Worm (Caenorhabditis elegans): ENCODE measurements around the gene srw-84.

Gene srw-84

DNA sequence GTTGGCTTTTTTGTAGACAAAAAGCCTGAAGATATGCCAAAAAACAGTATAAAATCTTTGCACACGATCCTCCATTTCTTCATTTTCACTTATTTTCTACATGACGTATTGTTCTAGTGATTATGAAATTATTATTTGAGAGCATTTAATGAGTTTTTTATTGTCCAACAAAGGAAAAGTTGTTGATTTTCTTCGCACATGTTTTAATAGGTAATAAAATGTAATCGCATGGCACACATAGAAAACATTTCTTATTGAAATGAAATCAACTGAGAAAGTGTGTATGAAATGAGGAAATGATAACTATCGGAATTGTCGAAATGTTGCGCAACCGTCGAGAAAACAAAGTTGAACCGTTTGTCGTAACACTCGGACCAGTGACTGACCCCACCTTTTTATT is 20.4 kb downstream of the srw-84 start:
- no peak for TF ChIP-seq eor-1 (tag; optimal IDR thresholded peaks at IDR 0.05)
- no peak for TF ChIP-seq fkh-2 (tag; optimal IDR thresholded peaks at IDR 0.05)
- peak; percentile 27 for TF ChIP-seq pha-4 (tag; optimal IDR thresholded peaks at IDR 0.05)
- peak; percentile 52 for TF ChIP-seq elt-2 (tag; optimal IDR thresholded peaks at IDR 0.05)
- no peak for TF ChIP-seq lsy-12 (tag; optimal IDR thresholded peaks at IDR 0.05)
- TF ChIP-seq lin-39 (tag; optimal IDR thresholded peaks at IDR 0.05), result no peak
- no peak for TF ChIP-seq egl-5 (tag; optimal IDR thresholded peaks at IDR 0.05)
- no peak for TF ChIP-seq sea-2 (GFP tag; optimal IDR thresholded peaks at IDR 0.05)
- peak; percentile 53 for TF ChIP-seq pqm-1 (tag; optimal IDR thresholded peaks at IDR 0.05)
- TF ChIP-seq zag-1 (tag; optimal IDR thresholded peaks at IDR 0.05), result no peak

DNA sequence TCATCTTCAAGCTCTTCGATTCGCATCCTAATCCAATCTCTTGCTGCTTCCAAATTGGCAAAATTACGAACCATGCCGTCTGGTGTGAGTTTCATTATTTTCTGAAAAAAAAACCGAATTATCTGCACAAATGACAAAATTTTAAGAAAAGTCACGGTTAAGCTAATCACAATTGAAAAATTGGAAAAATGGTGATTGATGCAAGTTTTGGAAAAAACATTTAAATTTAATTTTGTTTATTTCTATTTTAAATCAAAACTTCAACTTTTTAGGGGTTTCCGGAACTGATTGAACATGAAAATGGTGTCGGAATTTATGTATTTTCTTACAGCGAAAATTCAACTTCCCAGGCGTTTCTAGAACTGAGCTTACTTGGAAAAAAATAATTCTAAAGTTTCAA is 21.8 kb downstream of the srw-84 start, which contains the start of gene C25F9.12:
Gene C25F9.12, minus strand, starts transcription at position 101 of the 400 bp plus-strand sequence.
- no peak for TF ChIP-seq ama-1 (optimal IDR thresholded peaks at IDR 0.05)
- no peak for TF ChIP-seq ZK546.5 (tag; optimal IDR thresholded peaks at IDR 0.05)
- no peak for TF ChIP-seq nhr-12 (tag; optimal IDR thresholded peaks at IDR 0.05)
- no peak for TF ChIP-seq aly-2 (tag; optimal IDR thresholded peaks at IDR 0.05)
- no peak for TF ChIP-seq fkh-10 (GFP tag; optimal IDR thresholded peaks at IDR 0.05)
- no peak for TF ChIP-seq elt-3 (tag; optimal IDR thresholded peaks at IDR 0.05)
- no peak for TF ChIP-seq nhr-237 (tag; optimal IDR thresholded peaks at IDR 0.05)
- no peak for TF ChIP-seq nhr-67 (tag; optimal IDR thresholded peaks at IDR 0.05)
- TF ChIP-seq mdl-1 (tag; optimal IDR thresholded peaks at IDR 0.05), result no peak
- TF ChIP-seq nhr-28 (tag; optimal IDR thresholded peaks at IDR 0.05), result no peak
- TF ChIP-seq R02D3.7 (tag; optimal IDR thresholded peaks at IDR 0.05), result no peak
- TF ChIP-seq lin-15B (tag; optimal IDR thresholded peaks at IDR 0.05), result no peak
- no peak for TF ChIP-seq mml-1 (tag; optimal IDR thresholded peaks at IDR 0.05)
- no peak for TF ChIP-seq egl-27 (tag; optimal IDR thresholded peaks at IDR 0.05)
- no peak for TF ChIP-seq pqm-1 (tag; optimal IDR thresholded peaks at IDR 0.05)

ce11 chrV:19403619-19404018 is 22.6 kb downstream of the srw-84 start:
- no peak for TF ChIP-seq nhr-237 (tag; optimal IDR thresholded peaks at IDR 0.05)
- TF ChIP-seq tbx-2 (tag; optimal IDR thresholded peaks at IDR 0.05), result no peak
- TF ChIP-seq mml-1 (tag; optimal IDR thresholded peaks at IDR 0.05), result no peak
- TF ChIP-seq elt-2 (tag; optimal IDR thresholded peaks at IDR 0.05), result no peak
- TF ChIP-seq ztf-4 (tag; optimal IDR thresholded peaks at IDR 0.05), result no peak
- no peak for TF ChIP-seq egl-5 (tag; optimal IDR thresholded peaks at IDR 0.05)
- no peak for TF ChIP-seq skn-1 (tag; optimal IDR thresholded peaks at IDR 0.05)
- no peak for TF ChIP-seq nfya-1 (tag; optimal IDR thresholded peaks at IDR 0.05; ENCODE audit: insufficient read depth)
- TF ChIP-seq R02D3.7 (tag; optimal IDR thresholded peaks at IDR 0.05), result no peak
- no peak for TF ChIP-seq nhr-28 (tag; optimal IDR thresholded peaks at IDR 0.05)
- no peak for TF ChIP-seq nhr-77 (tag; optimal IDR thresholded peaks at IDR 0.05)
- no peak for TF ChIP-seq ceh-16 (tag; optimal IDR thresholded peaks at IDR 0.05)
- no peak for TF ChIP-seq daf-12 (tag; optimal IDR thresholded peaks at IDR 0.05)
- TF ChIP-seq ztf-11 (tag; optimal IDR thresholded peaks at IDR 0.05), result no peak
- no peak for TF ChIP-seq nhr-43 (tag; optimal IDR thresholded peaks at IDR 0.05; ENCODE audit: poor library complexity, severe bottlenecking)
- no peak for TF ChIP-seq nhr-25 (tag; optimal IDR thresholded peaks at IDR 0.05)
- TF ChIP-seq fos-1 (tag; optimal IDR thresholded peaks at IDR 0.05), result no peak

DNA sequence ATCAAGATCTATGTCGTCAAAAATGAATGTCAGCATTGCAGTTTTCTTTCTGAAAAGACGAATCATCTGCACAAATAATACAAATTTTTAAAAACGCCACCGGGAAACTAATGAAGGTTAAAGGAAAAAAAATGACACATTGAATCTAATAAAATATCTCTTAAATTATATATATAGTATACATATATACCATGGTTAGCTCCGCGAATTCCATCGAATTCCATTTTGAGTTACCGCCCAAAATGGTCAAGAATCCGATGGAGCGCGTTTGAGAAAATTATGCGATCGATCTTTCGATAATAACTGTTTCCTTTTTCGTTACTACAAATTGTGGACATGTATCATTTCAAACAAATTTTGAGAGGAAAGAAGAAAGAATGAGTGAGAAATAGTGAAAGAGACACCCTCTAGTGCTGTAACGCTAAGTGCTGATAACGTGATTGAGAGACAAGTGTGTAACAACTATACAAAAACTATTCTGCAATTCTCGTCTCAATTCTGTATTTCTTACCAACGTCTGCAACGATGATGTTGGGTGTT is 24.3 kb downstream of the srw-84 start, which contains the start of the genes C25F9.6 and C25F9.10:
Gene C25F9.6, minus strand, starts transcription at position 51 of the 540 bp plus-strand sequence.
Gene C25F9.10, plus strand, starts transcription at position 454 of the 540 bp plus-strand sequence.
- TF ChIP-seq elt-2 (tag; optimal IDR thresholded peaks at IDR 0.05) (peak; percentile 60), pqm-1 (tag; optimal IDR thresholded peaks at IDR 0.05) (peak; percentile 35), pha-4 (tag; optimal IDR thresholded peaks at IDR 0.05) (peak; percentile 35), snpc-4 (tag; optimal IDR thresholded peaks at IDR 0.05) (no peak)

- TF ChIP-seq R02D3.7 (tag; optimal IDR thresholded peaks at IDR 0.05) (no peak), ceh-28 (tag; optimal IDR thresholded peaks at IDR 0.05) (no peak), ama-1 (optimal IDR thresholded peaks at IDR 0.05) (no peak), ztf-4 (tag; optimal IDR thresholded peaks at IDR 0.05) (no peak), pha-4 (tag; optimal IDR thresholded peaks at IDR 0.05) (peak; percentile 28), skn-1 (tag; optimal IDR thresholded peaks at IDR 0.05) (no peak), ztf-11 (tag; optimal IDR thresholded peaks at IDR 0.05) (no peak), elt-2 (tag; optimal IDR thresholded peaks at IDR 0.05) (peak; percentile 81), elt-3 (tag; optimal IDR thresholded peaks at IDR 0.05) (no peak), jun-1 (tag; optimal IDR thresholded peaks at IDR 0.05) (peak; percentile 64), lsy-12 (tag; optimal IDR thresholded peaks at IDR 0.05) (no peak), fkh-10 (GFP tag; optimal IDR thresholded peaks at IDR 0.05) (no peak), nhr-67 (tag; optimal IDR thresholded peaks at IDR 0.05) (no peak), unc-62 (GFP tag; optimal IDR thresholded peaks at IDR 0.05) (no peak), snpc-4 (tag; optimal IDR thresholded peaks at IDR 0.05) (no peak), aly-2 (tag; optimal IDR thresholded peaks at IDR 0.05) (no peak), mml-1 (tag; optimal IDR thresholded peaks at IDR 0.05) (no peak), nhr-77 (tag; optimal IDR thresholded peaks at IDR 0.05) (no peak), nhr-237 (tag; optimal IDR thresholded peaks at IDR 0.05) (no peak), ZK546.5 (tag; optimal IDR thresholded peaks at IDR 0.05) (no peak), egl-27 (tag; optimal IDR thresholded peaks at IDR 0.05) (no peak), nfya-1 (tag; optimal IDR thresholded peaks at IDR 0.05; ENCODE audit: insufficient read depth) (no peak), lin-39 (tag; optimal IDR thresholded peaks at IDR 0.05) (no peak), ceh-82 (tag; optimal IDR thresholded peaks at IDR 0.05) (no peak), egl-5 (tag; optimal IDR thresholded peaks at IDR 0.05) (no peak), eor-1 (tag; optimal IDR thresholded peaks at IDR 0.05) (no peak), fos-1 (tag; optimal IDR thresholded peaks at IDR 0.05) (no peak), pqm-1 (tag; optimal IDR thresholded peaks at IDR 0.05) (peak; percentile 58), nhr-25 (tag; optimal IDR thresholded peaks at IDR 0.05) (no peak), nhr-76 (tag; optimal IDR thresholded peaks at IDR 0.05) (no peak)
Measured at ce11 chrV:19410663-19411062, 29.6 kb downstream of the srw-84 start, which contains the start of gene C25F9.5. Gene C25F9.5 (minus strand): TSS chrV:19410857.
